Worm (Caenorhabditis elegans) whole organism, L2 larva: ENCODE results near the gene zyg-9.

Experiments used
- aly-2 ChIP-seq: fragments of 150-350 bp; optimal IDR thresholded peaks from 2 replicates; lab custom pipeline; 2014; ENCODE audit warnings: missing biosample characterization, missing genetic modification characterization
- blmp-1 ChIP-seq: sonication (generic microtip); optimal IDR thresholded peaks from 2 replicates; lab custom pipeline; 2017; ENCODE audit warnings: missing genetic modification characterization, mild to moderate bottlenecking, missing compliant biosample characterization, antibody characterized with exemption, moderate library complexity; ENCODE audit not compliant: insufficient read depth
- ceh-82 ChIP-seq: fragments of 150-350 bp; optimal IDR thresholded peaks from 2 replicates; lab custom pipeline; 2014; ENCODE audit warnings: missing biosample characterization, missing genetic modification characterization
- lsy-2 ChIP-seq, 2 experiments: fragments of 150-350 bp in 1 of 2; sonication (generic microtip) in 1 of 2; optimal IDR thresholded peaks; 2 replicates each; lab custom pipeline; 2014 to 2017; ENCODE audit warnings: missing biosample characterization in 2 of 2, missing genetic modification characterization in 2 of 2
- mdl-1 ChIP-seq, 2 experiments: fragments of 150-350 bp in 1 of 2; sonication (generic microtip) in 1 of 2; optimal IDR thresholded peaks; 2 replicates each; lab custom pipeline; 2017; ENCODE audit warnings: missing biosample characterization in 2 of 2, missing genetic modification characterization in 2 of 2
- nhr-12 ChIP-seq: fragments of 150-350 bp; optimal IDR thresholded peaks from 2 replicates; lab custom pipeline; 2014; ENCODE audit warnings: missing biosample characterization, missing genetic modification characterization
- nhr-25 ChIP-seq: fragments of 150-350 bp; sonication (generic microtip); optimal IDR thresholded peaks from 3 replicates; lab custom pipeline; 2014; ENCODE audit warnings: missing biosample characterization, missing genetic modification characterization
- snpc-4 ChIP-seq: fragments of 150-350 bp; optimal IDR thresholded peaks from 2 replicates; lab custom pipeline; 2014; ENCODE audit warnings: missing biosample characterization, missing genetic modification characterization
- zag-1 ChIP-seq: fragments of 150-350 bp; optimal IDR thresholded peaks from 2 replicates; lab custom pipeline; 2014; ENCODE audit warnings: missing biosample characterization, missing genetic modification characterization
- ztf-4 ChIP-seq: fragments of 150-350 bp; optimal IDR thresholded peaks from 2 replicates; lab custom pipeline; 2014; ENCODE audit warnings: missing biosample characterization, missing genetic modification characterization

DNA sequence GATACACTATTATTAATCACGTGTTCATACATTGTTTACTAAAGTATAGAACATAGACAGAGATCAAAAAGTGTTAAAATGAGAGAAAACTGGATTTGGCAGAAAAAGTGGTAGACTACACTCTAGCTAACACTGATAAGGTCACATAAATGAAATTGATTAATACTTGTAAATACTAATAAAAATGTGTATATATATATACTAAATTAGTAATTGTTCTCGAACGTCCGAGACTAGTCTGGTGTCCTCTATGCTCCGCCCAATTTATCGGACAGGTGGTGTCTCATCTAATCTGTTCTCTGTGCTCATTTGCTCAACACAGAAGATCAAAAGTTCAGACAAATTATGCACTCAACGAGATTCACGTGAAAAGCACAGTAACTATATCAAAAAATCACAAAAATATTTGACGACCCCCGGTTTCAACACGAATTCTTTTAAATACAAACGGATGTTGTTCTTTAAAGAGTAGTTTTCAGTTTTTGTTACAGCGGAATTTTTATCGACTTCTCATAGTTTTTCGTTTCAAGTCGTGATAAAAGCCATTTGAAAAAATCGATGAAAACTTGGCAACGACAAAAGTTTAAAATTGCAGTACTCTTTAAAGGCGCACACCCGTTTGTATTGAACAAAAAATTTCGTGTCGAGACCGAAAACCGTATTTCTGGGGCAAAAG lies 23.6 kb downstream of the zyg-9 start:
- no peak for TF ChIP-seq snpc-4 (tag; lab: Kevin White, UChicago)
- no peak for TF ChIP-seq zag-1 (tag; lab: Kevin White, UChicago)
- no peak for TF ChIP-seq blmp-1 (tag; lab: Kevin White, UChicago)
- TF ChIP-seq nhr-12 (tag; lab: Kevin White, UChicago): no peak
- TF ChIP-seq ztf-4 (tag; lab: Kevin White, UChicago): peak; percentile 58
- no peak for TF ChIP-seq ceh-82 (tag; lab: Kevin White, UChicago)
- TF ChIP-seq aly-2 (tag; lab: Kevin White, UChicago): no peak
- peak in 1 of 2 experiments; percentile 24 for TF ChIP-seq lsy-2 (tag; optimal IDR thresholded peaks at IDR 0.05; lab: Kevin White, UChicago)
- TF ChIP-seq nhr-25 (tag; lab: Kevin White, UChicago): no peak
- no peak for TF ChIP-seq mdl-1 (tag; optimal IDR thresholded peaks at IDR 0.05; lab: Kevin White, UChicago)
